Fruit fly (Drosophila melanogaster): ENCODE data around the gene CG4615.

dm6 chrX:7049087-7049486, 53.0 kb downstream of the CG4615 start, which contains the start of gene nullo:
- TF ChIP-seq CG7045 (GFP tag; optimal IDR thresholded peaks at IDR 0.05) = no peak
- no peak for TF ChIP-seq CG5204 (GFP tag; optimal IDR thresholded peaks at IDR 0.05)

All from whole organism, adult.